Worm (Caenorhabditis elegans) whole organism, dauer: ENCODE data around the gene gst-38.
"Not testable (repeated sequence)": the region's sequence is repeated elsewhere in the genome, so short reads cannot be mapped to it uniquely, and the experiment has no call there.

Source experiments
- unc-62 ChIP-seq: sonication (generic microtip); optimal IDR thresholded peaks from 2 replicates; lab custom pipeline; 2017; ENCODE audit warnings: missing biosample characterization, missing genetic modification reagents, missing genetic modification characterization

gst-38 gene

DNA sequence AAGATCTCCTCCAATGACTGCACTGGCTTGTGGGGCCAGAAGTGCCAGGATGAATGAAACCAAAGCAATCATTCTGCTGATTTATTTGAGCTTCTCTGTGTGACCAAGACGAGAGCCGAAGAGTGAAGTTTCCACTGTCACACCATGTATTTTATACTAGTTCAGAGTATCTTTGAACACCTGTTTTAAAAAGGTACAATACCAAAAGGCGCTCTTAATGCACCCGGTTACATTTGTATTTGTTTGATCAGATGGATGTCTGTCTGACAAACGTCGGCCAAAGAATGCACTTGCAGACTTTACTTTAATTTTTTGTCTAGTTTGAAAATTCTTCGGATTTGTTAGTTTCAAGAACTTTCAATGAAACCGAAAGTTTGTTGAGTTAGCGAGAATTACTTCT is 4.4 kb upstream of the gst-38 start, which contains the start of gene F35E8.10:
TSS of gene F35E8.10 (minus strand) at position 101 of the 400 bp plus-strand sequence.
- TF ChIP-seq unc-62 (GFP tag; lab: Kevin White, UChicago), result no peak

ce11 chrV:15917458-15917857 is 1.6 kb upstream of the gst-38 start, which contains the start of gene F35E8.9:
F35E8.9 (minus strand) TSS chrV:15917558.
- TF ChIP-seq unc-62 (GFP tag; lab: Kevin White, UChicago), result no peak

DNA sequence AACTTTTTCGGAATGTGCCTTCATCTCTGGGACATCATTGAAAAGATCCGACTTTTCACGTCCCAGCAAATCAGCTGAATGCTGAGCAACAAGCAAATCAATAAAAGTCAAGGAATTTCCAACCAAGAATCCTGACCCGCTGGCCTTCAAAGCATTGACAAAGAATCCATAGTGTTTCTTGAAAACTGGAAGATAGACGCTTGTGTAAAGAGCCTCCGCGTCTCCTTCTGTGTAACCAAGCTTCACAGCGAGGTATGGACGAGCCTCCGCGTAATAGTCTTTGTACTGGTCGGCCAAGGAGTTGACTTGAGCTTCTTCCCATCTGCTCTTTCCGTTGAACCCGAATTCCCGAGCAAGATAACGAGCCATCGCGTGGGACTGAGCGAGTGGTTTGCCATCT is 563 bp downstream of the gst-38 start:
- no peak for TF ChIP-seq unc-62 (GFP tag; lab: Kevin White, UChicago)

DNA sequence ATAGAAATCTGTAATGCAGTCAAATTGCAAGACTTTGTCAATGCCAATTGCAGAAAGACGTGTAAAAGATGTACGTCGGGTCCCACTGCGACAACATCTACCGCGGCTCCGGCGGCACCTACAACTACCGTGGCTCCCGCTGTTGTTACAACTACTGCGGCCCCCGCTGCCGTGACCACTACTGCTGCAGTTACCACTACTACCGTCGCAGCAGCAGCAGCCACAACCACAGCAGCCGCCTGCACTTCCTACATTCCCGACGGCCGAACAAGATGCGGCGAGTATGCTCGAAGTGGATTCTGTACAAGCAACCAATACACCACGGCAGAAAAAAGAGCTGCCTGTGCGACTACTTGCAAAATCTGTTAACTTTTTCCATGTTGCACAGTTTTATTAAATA is 1.1 kb downstream of the gst-38 start:
- no peak for TF ChIP-seq unc-62 (GFP tag; lab: Kevin White, UChicago)

DNA sequence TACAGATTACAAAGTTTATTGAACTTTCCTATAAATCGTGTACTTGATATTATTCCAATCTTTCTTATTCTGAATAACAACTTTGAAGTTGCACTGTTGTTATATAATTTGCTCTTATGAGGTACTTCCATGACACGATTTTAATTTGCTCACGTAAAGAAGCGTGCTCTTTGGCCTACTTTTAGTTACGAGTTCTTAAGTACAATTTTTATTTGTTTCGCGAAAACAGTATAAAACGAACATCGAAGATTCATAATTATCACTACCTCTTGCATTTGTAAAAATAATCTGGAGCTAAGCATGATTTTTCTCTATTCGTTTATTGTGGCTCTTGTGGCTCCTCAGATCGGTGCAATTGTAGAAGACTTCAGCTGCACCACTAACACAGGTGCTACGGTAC is 2.2 kb downstream of the gst-38 start, which contains the start of gene F35E8.7:
TSS of gene F35E8.7 (plus strand) at position 301 of the 400 bp plus-strand sequence.
- TF ChIP-seq unc-62 (GFP tag; lab: Kevin White, UChicago), result no peak

DNA sequence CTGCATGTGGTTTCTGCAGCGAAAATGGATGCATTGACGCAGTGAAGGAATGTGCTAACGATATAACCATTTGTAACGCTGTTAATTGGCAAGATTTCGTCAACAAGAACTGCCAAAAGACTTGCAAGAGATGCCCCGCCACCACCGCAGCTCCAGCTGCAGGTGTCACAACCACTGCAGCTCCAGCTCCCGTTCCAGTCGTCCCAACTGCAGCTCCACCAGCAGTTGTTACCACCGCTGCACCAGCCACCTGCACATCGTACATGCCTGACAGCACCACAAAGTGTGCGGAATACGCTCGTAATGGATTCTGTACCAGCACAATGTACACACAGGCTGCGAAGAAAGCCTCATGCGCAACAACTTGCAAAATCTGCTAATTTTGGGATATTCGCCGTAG is 3.2 kb downstream of the gst-38 start:
- no peak for TF ChIP-seq unc-62 (GFP tag; lab: Kevin White, UChicago)

ce11 chrV:15911848-15912247 is 4.0 kb downstream of the gst-38 start, which contains the start of gene F35E8.6:
F35E8.6 (plus strand) TSS chrV:15912148.
- no peak for TF ChIP-seq unc-62 (GFP tag; lab: Kevin White, UChicago)

ce11 chrV:15905530-15905929 is 10.3 kb downstream of the gst-38 start, which contains the start of the genes F35E8.1 and F35E8.2:
F35E8.1 (minus strand) TSS chrV:15905630.
F35E8.2 (plus strand) TSS chrV:15905661.
- not testable (repeated sequence) for TF ChIP-seq unc-62 (GFP tag; lab: Kevin White, UChicago)

ce11 chrV:15900564-15900963 is 15.3 kb downstream of the gst-38 start:
- TF ChIP-seq unc-62 (GFP tag; lab: Kevin White, UChicago), result no peak

DNA sequence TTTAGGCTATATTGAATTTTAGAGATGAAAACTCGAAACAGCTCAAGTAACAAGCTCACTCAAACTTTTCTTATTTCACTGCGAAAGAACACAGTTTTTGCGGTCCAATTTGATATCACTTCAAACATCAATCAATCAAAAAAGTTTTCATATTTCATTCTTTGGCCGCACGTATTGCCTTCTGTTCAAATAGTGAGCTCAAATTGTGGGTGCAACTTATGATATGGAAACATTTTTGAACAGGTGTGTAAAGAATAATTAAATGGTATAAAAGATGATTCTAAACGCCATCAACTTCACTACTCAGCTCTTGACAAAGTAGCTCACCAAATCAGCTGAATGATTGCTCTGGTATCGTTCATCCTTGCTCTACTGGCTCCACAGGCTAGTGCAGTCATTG is 16.2 kb downstream of the gst-38 start, which contains the start of gene T06C12.14:
TSS of gene T06C12.14 (plus strand) at position 301 of the 400 bp plus-strand sequence.
- TF ChIP-seq unc-62 (GFP tag; lab: Kevin White, UChicago), result no peak

ce11 chrV:15897696-15898095 is 18.2 kb downstream of the gst-38 start, which contains the start of gene str-60:
str-60 (plus strand) TSS chrV:15897996.
- no peak for TF ChIP-seq unc-62 (GFP tag; lab: Kevin White, UChicago)

DNA sequence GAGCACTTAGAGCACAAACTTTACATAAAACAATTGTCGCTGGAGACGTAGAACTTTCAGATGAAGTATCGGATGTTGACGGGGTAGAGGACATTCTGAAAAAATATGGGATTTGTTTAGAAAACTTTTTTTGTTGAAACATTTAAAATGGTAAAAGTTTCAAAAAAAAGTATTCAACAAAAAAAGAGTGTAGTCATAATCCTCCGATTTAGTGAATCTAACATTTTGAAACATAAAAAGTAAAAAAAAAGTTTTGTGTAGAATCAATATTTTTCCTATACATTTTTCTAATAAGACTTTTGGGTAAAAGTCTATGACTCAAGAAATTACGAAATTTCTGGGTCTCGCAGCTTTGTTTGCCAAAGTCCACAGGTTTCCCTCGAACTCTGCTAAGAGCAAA is 19.2 kb downstream of the gst-38 start, which contains the start of gene nhr-213:
TSS of gene nhr-213 (minus strand) at position 101 of the 400 bp plus-strand sequence.
- TF ChIP-seq unc-62 (GFP tag; lab: Kevin White, UChicago), result no peak

DNA sequence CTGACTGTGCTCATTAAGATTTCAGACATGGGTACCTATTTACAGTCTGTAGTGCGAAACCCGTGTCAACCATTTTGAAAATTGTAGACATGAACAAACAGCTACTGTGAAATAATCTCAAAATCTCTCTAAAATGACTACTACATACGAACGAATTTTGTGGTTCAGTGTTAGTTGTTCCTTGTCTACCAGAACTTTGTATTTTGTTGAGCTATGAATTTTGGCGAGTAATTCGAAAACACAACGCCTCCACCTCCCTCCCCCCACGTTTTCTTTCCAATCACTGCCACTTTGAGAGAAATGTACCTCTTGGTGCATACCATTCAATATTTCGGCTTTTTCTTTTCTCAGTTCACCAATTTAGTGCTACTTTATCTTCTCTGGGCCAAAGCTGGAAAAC is 23.2 kb downstream of the gst-38 start, which contains the start of gene T06C12.11:
TSS of gene T06C12.11 (plus strand) at position 301 of the 400 bp plus-strand sequence.
- no peak for TF ChIP-seq unc-62 (GFP tag; lab: Kevin White, UChicago)

- no peak for TF ChIP-seq unc-62 (GFP tag; lab: Kevin White, UChicago)
Observed at ce11 chrV:15891761-15892160, 24.1 kb downstream of the gst-38 start, which contains the start of gene T06C12.12. T06C12.12 (plus strand) TSS chrV:15892061.

- no peak for TF ChIP-seq unc-62 (GFP tag; lab: Kevin White, UChicago)
Observed at ce11 chrV:15891279-15891678, 24.6 kb downstream of the gst-38 start.

- no peak for TF ChIP-seq unc-62 (GFP tag; lab: Kevin White, UChicago)
Observed at ce11 chrV:15890115-15890514, 25.8 kb downstream of the gst-38 start.

DNA sequence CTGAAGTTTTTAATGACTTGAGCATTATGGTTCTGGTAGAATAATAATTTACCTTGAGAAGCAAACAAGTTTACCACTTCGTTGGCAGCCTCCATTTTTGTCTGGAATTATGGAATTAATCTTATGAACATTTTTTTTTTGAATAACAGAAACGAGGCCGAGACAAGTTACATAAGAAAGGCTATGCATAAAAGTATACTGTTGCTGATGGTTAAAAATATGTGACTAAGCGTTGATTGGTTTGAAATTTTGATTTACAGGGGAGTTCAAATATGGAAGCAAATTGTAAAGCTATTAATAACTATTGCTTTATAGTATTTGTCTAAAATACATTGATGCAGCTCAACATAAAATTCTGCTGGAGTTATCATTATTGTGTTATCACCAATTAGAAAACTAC is 27.1 kb downstream of the gst-38 start, which contains the start of gene cgt-1:
TSS of gene cgt-1 (minus strand) at position 101 of the 400 bp plus-strand sequence.
- no peak for TF ChIP-seq unc-62 (GFP tag; lab: Kevin White, UChicago)
